Worm (Caenorhabditis elegans) whole organism, early embryonic: ENCODE data around the gene F46G10.2.

Experiments
- B0310.2 ChIP-seq: sonication (generic microtip); optimal IDR thresholded peaks from 2 replicates; lab custom pipeline; 2016; ENCODE audit warnings: mild to moderate bottlenecking, missing genetic modification characterization, missing compliant biosample characterization
- F13C5.2 ChIP-seq: sonication (generic microtip); optimal IDR thresholded peaks from 2 replicates; lab custom pipeline; 2017; ENCODE audit warnings: mild to moderate bottlenecking, missing genetic modification characterization, inconsistent platforms, missing compliant biosample characterization
- aly-1 ChIP-seq: sonication (generic microtip); optimal IDR thresholded peaks from 2 replicates; lab custom pipeline; 2016; ENCODE audit warnings: missing genetic modification characterization, missing compliant biosample characterization
- ama-1 ChIP-seq: fragments of 150-350 bp; optimal IDR thresholded peaks from 2 replicates; lab custom pipeline; 2014
- ceh-13 ChIP-seq: fragments of 200-800 bp; sonication (Bioruptor generic); optimal IDR thresholded peaks from 2 replicates; lab custom pipeline; 2018; ENCODE audit warnings: mild to moderate bottlenecking, missing genetic modification characterization, missing compliant biosample characterization
- ets-7 ChIP-seq: sonication (generic microtip); optimal IDR thresholded peaks from 2 replicates; lab custom pipeline; 2016; ENCODE audit warnings: missing genotype, missing genetic modification characterization, missing compliant biosample characterization
- flt-1 ChIP-seq: fragments of 200-800 bp; sonication (Bioruptor generic); IDR thresholded peaks from 2 replicates; pipeline ENCODE4 v1.3.6; 2022; ENCODE audit warnings: missing genetic modification characterization, missing compliant biosample characterization
- hmbx-1 ChIP-seq: sonication (generic microtip); optimal IDR thresholded peaks from 2 replicates; lab custom pipeline; 2016; ENCODE audit warnings: mild to moderate bottlenecking, missing genetic modification characterization, missing compliant biosample characterization
- hmg-4 ChIP-seq: fragments of 200-800 bp; sonication (Bioruptor generic); optimal IDR thresholded peaks from 2 replicates; lab custom pipeline; 2018; ENCODE audit warnings: mild to moderate bottlenecking, missing genetic modification characterization, missing compliant biosample characterization
- pes-1 ChIP-seq: fragments of 200-800 bp; sonication (Bioruptor generic); IDR thresholded peaks from 2 replicates; pipeline ENCODE4 v1.3.6; 2022; ENCODE audit warnings: missing genetic modification reagents, missing genetic modification characterization, missing compliant biosample characterization
- scrt-1 ChIP-seq: fragments of 200-800 bp; sonication (Bioruptor generic); IDR thresholded peaks from 2 replicates; pipeline ENCODE4 v1.3.6; 2022; ENCODE audit warnings: missing genetic modification characterization, missing compliant biosample characterization
- sea-1 ChIP-seq: fragments of 200-800 bp; sonication (Bioruptor generic); conservative IDR thresholded peaks from 2 replicates; pipeline ENCODE4 v1.3.6; 2022; ENCODE audit warnings: missing genetic modification characterization, missing compliant biosample characterization
- tbx-11 ChIP-seq: fragments of 200-800 bp; sonication (Bioruptor generic); IDR thresholded peaks from 2 replicates; pipeline ENCODE4 v1.3.6; 2022; ENCODE audit warnings: missing genetic modification characterization, missing compliant biosample characterization
- tra-4 ChIP-seq: sonication (generic microtip); optimal IDR thresholded peaks from 2 replicates; lab custom pipeline; 2017; ENCODE audit warnings: missing genetic modification characterization, missing compliant biosample characterization

DNA sequence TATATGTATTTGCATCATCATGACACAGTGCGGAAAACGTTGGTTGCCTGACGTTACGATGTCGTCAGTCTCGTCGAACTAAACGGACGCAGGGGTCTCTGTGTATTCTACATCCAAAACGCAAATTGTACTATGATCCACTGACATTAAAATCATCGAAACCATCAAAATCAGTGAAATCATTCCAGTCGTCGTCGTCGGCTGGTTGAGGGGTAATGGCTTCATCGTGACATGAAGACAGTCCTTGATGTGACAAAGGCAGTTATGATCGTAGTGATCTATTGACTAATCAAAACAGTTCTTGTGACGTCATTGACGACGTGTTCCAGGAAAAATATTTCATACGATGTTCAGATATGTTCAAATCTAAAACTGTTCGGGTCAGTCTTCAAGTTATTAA, 34.9 kb downstream of the F46G10.2 start:
- TF ChIP-seq ama-1 (lab: Kevin White, UChicago): no peak
- no peak for TF ChIP-seq F13C5.2 (tag; lab: Kevin White, UChicago)
- no peak for TF ChIP-seq pes-1 (GFP tag; lab: Robert Waterston, UW)
- TF ChIP-seq tra-4 (tag; lab: Kevin White, UChicago): no peak
- TF ChIP-seq hmbx-1 (tag; lab: Kevin White, UChicago): no peak
- no peak for TF ChIP-seq scrt-1 (GFP tag; lab: Robert Waterston, UW)
- TF ChIP-seq ets-7 (tag; lab: Kevin White, UChicago): no peak
- no peak for TF ChIP-seq flt-1
- no peak for TF ChIP-seq sea-1 (GFP tag; lab: Robert Waterston, UW)
- no peak for TF ChIP-seq ceh-13
- no peak for TF ChIP-seq hmg-4 (GFP tag; lab: Kevin White, UChicago)
- no peak for TF ChIP-seq tbx-11
- TF ChIP-seq B0310.2 (tag; lab: Kevin White, UChicago): no peak
- no peak for TF ChIP-seq aly-1 (tag; lab: Kevin White, UChicago)
